Worm (Caenorhabditis elegans) whole organism, early embryonic: ENCODE results near the gene F47C12.13.

Experiments used
- aly-1 ChIP-seq: sonication (generic microtip); optimal IDR thresholded peaks from 2 replicates; lab custom pipeline; 2016; ENCODE audit warnings: missing genetic modification characterization, missing compliant biosample characterization
- ama-1 ChIP-seq: fragments of 150-350 bp; optimal IDR thresholded peaks from 2 replicates; lab custom pipeline; 2014
- pes-1 ChIP-seq: fragments of 200-800 bp; sonication (Bioruptor generic); IDR thresholded peaks from 2 replicates; pipeline ENCODE4 v1.3.6; 2022; ENCODE audit warnings: missing genetic modification reagents, missing genetic modification characterization, missing compliant biosample characterization
- tbx-11 ChIP-seq: fragments of 200-800 bp; sonication (Bioruptor generic); IDR thresholded peaks from 2 replicates; pipeline ENCODE4 v1.3.6; 2022; ENCODE audit warnings: missing genetic modification characterization, missing compliant biosample characterization

- TF ChIP-seq tbx-11 (GFP tag; lab: Robert Waterston, UW) (no peak), ama-1 (no peak), pes-1 (GFP tag; lab: Robert Waterston, UW) (no peak), aly-1 (tag; lab: Kevin White, UChicago) (no peak)
Measured at ce11 chrIV:3981601-3982000, 12.6 kb downstream of the F47C12.13 start, which contains the start of gene srh-223.
